Worm (Caenorhabditis elegans): ENCODE data around the gene mab-5.

DNA sequence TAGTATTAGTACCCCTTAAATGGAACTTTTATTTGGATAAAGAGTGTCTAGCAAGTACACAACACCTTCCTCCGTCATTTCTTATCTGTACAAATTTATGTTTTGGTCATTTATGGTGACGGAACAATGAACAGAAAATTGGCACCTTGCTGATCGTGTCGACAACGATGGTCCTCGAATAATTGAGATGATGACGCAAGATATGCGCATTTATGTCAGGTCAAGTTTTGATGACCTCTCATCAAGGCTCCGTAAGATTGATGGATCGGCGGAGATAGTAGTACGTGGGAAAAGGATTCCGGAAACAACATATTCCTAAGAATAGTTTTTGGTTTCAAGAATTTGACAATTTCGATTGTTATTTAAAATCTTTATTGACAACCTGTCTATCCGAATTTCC is 49.1 kb downstream of the mab-5 start:
- no peak for TF ChIP-seq sea-2 (GFP tag; optimal IDR thresholded peaks at IDR 0.05)
- no peak for TF ChIP-seq egl-27 (tag; optimal IDR thresholded peaks at IDR 0.05)
- TF ChIP-seq nfya-1 (tag; optimal IDR thresholded peaks at IDR 0.05; ENCODE audit: insufficient read depth), result no peak
- TF ChIP-seq ztf-11 (tag; optimal IDR thresholded peaks at IDR 0.05), result no peak
- TF ChIP-seq pha-4 (tag; optimal IDR thresholded peaks at IDR 0.05), result no peak
- no peak for TF ChIP-seq nhr-11 (tag; optimal IDR thresholded peaks at IDR 0.05)
- no peak for TF ChIP-seq nhr-77 (tag; optimal IDR thresholded peaks at IDR 0.05)
- TF ChIP-seq nhr-237 (tag; optimal IDR thresholded peaks at IDR 0.05), result no peak
- TF ChIP-seq lin-39 (tag; optimal IDR thresholded peaks at IDR 0.05), result no peak
